Fruit fly (Drosophila melanogaster) whole organism, embryonic: ENCODE data around the gene Muc30E.
A peak's percentile ranks its signal among the peaks of the same experiment; 100 is the strongest.

Source experiments
- BEAF-32 ChIP-seq: fragments of 200-800 bp; sonication (Bioruptor generic); optimal IDR thresholded peaks from 3 replicates; lab custom pipeline; 2017; ENCODE audit warnings: missing biosample characterization, missing genetic modification characterization, mild to moderate bottlenecking, moderate library complexity, missing genetic modification reagents
- CG10366 ChIP-seq: fragments of 200-800 bp; sonication (Bioruptor generic); IDR thresholded peaks from 2 replicates; pipeline ENCODE4 v1.3.6; 2022; ENCODE audit warnings: missing biosample characterization, missing genetic modification characterization
- CG10654 ChIP-seq: fragments of 200-800 bp; sonication (Bioruptor generic); optimal IDR thresholded peaks from 2 replicates; lab custom pipeline; 2016; ENCODE audit warnings: missing biosample characterization, missing genetic modification characterization
- CG11696 ChIP-seq: fragments of 200-800 bp; sonication (Bioruptor generic); IDR thresholded peaks from 2 replicates; pipeline ENCODE4 v1.3.6; 2022; ENCODE audit warnings: missing biosample characterization, missing genetic modification characterization
- CG12236 ChIP-seq: fragments of 200-800 bp; sonication (Bioruptor generic); optimal IDR thresholded peaks from 2 replicates; lab custom pipeline; 2016; ENCODE audit warnings: missing biosample characterization, missing genetic modification characterization
- CG12744 ChIP-seq: fragments of 200-800 bp; sonication (Bioruptor generic); optimal IDR thresholded peaks from 2 replicates; lab custom pipeline; 2016; ENCODE audit warnings: missing biosample characterization, missing genetic modification characterization
- CG13894 ChIP-seq: fragments of 200-800 bp; sonication (Bioruptor generic); optimal IDR thresholded peaks from 3 replicates; lab custom pipeline; 2018; ENCODE audit warnings: missing biosample characterization, mild to moderate bottlenecking, missing genetic modification characterization, moderate library complexity
- CG15269 ChIP-seq: fragments of 200-800 bp; sonication (Bioruptor generic); optimal IDR thresholded peaks from 2 replicates; lab custom pipeline; 2018; ENCODE audit warnings: missing biosample characterization, mild to moderate bottlenecking, missing genetic modification characterization, moderate library complexity
- CG17328 ChIP-seq: fragments of 200-800 bp; sonication (Bioruptor generic); IDR thresholded peaks from 2 replicates; pipeline ENCODE4 v1.3.6; 2022; ENCODE audit warnings: missing biosample characterization, missing genetic modification characterization
- CG17829 ChIP-seq: fragments of 200-800 bp; optimal IDR thresholded peaks from 2 replicates; lab custom pipeline; 2019; ENCODE audit warnings: missing biosample characterization, mild to moderate bottlenecking, missing genetic modification characterization, moderate library complexity
- CG1832 ChIP-seq: fragments of 200-800 bp; sonication (Bioruptor generic); optimal IDR thresholded peaks from 2 replicates; lab custom pipeline; 2017; ENCODE audit warnings: missing biosample characterization, mild to moderate bottlenecking, missing genetic modification characterization, inconsistent platforms
- CG18476 ChIP-seq: fragments of 200-800 bp; sonication (Bioruptor generic); optimal IDR thresholded peaks from 2 replicates; lab custom pipeline; 2016; ENCODE audit warnings: missing biosample characterization, mild to moderate bottlenecking, missing genetic modification characterization
- CG2875 ChIP-seq: fragments of 200-800 bp; sonication (Bioruptor generic); optimal IDR thresholded peaks from 2 replicates; lab custom pipeline; 2017; ENCODE audit warnings: missing biosample characterization, mild to moderate bottlenecking, missing genetic modification characterization, missing genetic modification reagents
- CG31365 ChIP-seq: fragments of 200-800 bp; sonication (Bioruptor generic); optimal IDR thresholded peaks from 2 replicates; lab custom pipeline; 2018; ENCODE audit warnings: missing biosample characterization, mild to moderate bottlenecking, missing genetic modification characterization
- CG5953 ChIP-seq: fragments of 200-800 bp; sonication (Bioruptor generic); IDR thresholded peaks from 2 replicates; pipeline ENCODE4 v1.3.6; 2022; ENCODE audit warnings: missing biosample characterization, missing genetic modification characterization
- CG7786 ChIP-seq: fragments of 200-800 bp; sonication (Bioruptor generic); optimal IDR thresholded peaks from 2 replicates; lab custom pipeline; 2016; ENCODE audit warnings: missing biosample characterization, missing genetic modification characterization
- CG7839 ChIP-seq: fragments of 200-800 bp; sonication (Bioruptor generic); optimal IDR thresholded peaks from 3 replicates; lab custom pipeline; 2018; ENCODE audit warnings: missing biosample characterization, mild to moderate bottlenecking, missing genetic modification characterization, moderate library complexity
- CG9437 ChIP-seq: fragments of 200-800 bp; sonication (Bioruptor generic); optimal IDR thresholded peaks from 2 replicates; lab custom pipeline; 2018; ENCODE audit warnings: missing biosample characterization, mild to moderate bottlenecking, missing genetic modification characterization
- CG9932 ChIP-seq: fragments of 200-800 bp; sonication (Bioruptor generic); IDR thresholded peaks from 2 replicates; pipeline ENCODE4 v1.3.6; 2022; ENCODE audit warnings: missing biosample characterization, missing genetic modification characterization
- D ChIP-seq, 2 experiments: fragments of 200-800 bp in 1 of 2; fragments of >200 bp in 1 of 2; sonication (Bioruptor generic) in 1 of 2; optimal IDR thresholded peaks; 2 replicates in 1 of 2; 3 replicates in 1 of 2; lab custom pipeline; 2017; ENCODE audit warnings: mild to moderate bottlenecking in 1 of 2, missing biosample characterization in 1 of 2, missing genetic modification characterization in 1 of 2, missing genetic modification reagents in 1 of 2
- D19A ChIP-seq: fragments of 200-800 bp; optimal IDR thresholded peaks from 3 replicates; lab custom pipeline; 2019; ENCODE audit warnings: missing biosample characterization, mild to moderate bottlenecking, missing genetic modification characterization, moderate library complexity
- Dad ChIP-seq: fragments of 200-800 bp; sonication (Bioruptor generic); optimal IDR thresholded peaks from 3 replicates; lab custom pipeline; 2016; ENCODE audit warnings: missing biosample characterization, missing genetic modification characterization
- Dek ChIP-seq: fragments of 200-800 bp; sonication (Bioruptor generic); optimal IDR thresholded peaks from 3 replicates; lab custom pipeline; 2019; ENCODE audit warnings: missing biosample characterization, mild to moderate bottlenecking, missing genetic modification characterization, moderate library complexity
- E2f2 ChIP-seq: fragments of 200-800 bp; sonication (Bioruptor generic); IDR thresholded peaks from 2 replicates; pipeline ENCODE4 v1.3.6; 2022; ENCODE audit warnings: missing biosample characterization, missing genetic modification characterization
- HLH3B ChIP-seq: fragments of 200-800 bp; sonication (Bioruptor generic); IDR thresholded peaks from 2 replicates; pipeline ENCODE4 v1.3.6; 2022; ENCODE audit warnings: missing biosample characterization, missing genetic modification characterization
- HmgD ChIP-seq: fragments of 200-800 bp; sonication (Bioruptor generic); optimal IDR thresholded peaks from 3 replicates; lab custom pipeline; 2016; ENCODE audit warnings: missing biosample characterization, missing genetic modification characterization
- Hr51 ChIP-seq, 2 experiments: fragments of 200-800 bp; sonication (Bioruptor generic); optimal IDR thresholded peaks; 2 replicates in 1 of 2; 3 replicates in 1 of 2; lab custom pipeline; 2016 to 2018; ENCODE audit warnings: missing biosample characterization in 2 of 2, missing genetic modification characterization in 2 of 2, mild to moderate bottlenecking in 1 of 2, moderate library complexity in 1 of 2
- Lhr ChIP-seq: fragments of 200-800 bp; sonication (Bioruptor generic); optimal IDR thresholded peaks from 3 replicates; lab custom pipeline; 2017; ENCODE audit warnings: mild to moderate bottlenecking, missing biosample characterization, missing genetic modification reagents, missing genetic modification characterization
- MBD-R2 ChIP-seq: fragments of 200-800 bp; sonication (Bioruptor generic); IDR thresholded peaks from 2 replicates; pipeline ENCODE4 v1.3.6; 2022; ENCODE audit warnings: missing biosample characterization, missing genetic modification characterization
- Mad ChIP-seq: fragments of 200-800 bp; sonication (Bioruptor generic); optimal IDR thresholded peaks from 2 replicates; lab custom pipeline; 2016; ENCODE audit warnings: missing biosample characterization, missing genetic modification characterization
- Ravus ChIP-seq: fragments of 200-800 bp; sonication (Bioruptor generic); IDR thresholded peaks from 2 replicates; pipeline ENCODE4 v1.3.6; 2022; ENCODE audit warnings: missing biosample characterization, missing genetic modification characterization
- Taf1 ChIP-seq: fragments of 200-800 bp; sonication (Bioruptor generic); IDR thresholded peaks from 2 replicates; pipeline ENCODE4 v1.3.6; 2022; ENCODE audit warnings: missing biosample characterization, missing genetic modification characterization
- al ChIP-seq: fragments of 200-800 bp; sonication (Bioruptor generic); IDR thresholded peaks from 2 replicates; pipeline ENCODE4 v1.3.6; 2022; ENCODE audit warnings: missing biosample characterization, missing genetic modification characterization
- ase ChIP-seq: fragments of 200-800 bp; sonication (Bioruptor generic); IDR thresholded peaks from 3 replicates; pipeline ENCODE4 v1.3.6; 2022; ENCODE audit warnings: missing biosample characterization, missing genetic modification characterization
- ash1 ChIP-seq: fragments of 200-800 bp; sonication (Bioruptor generic); optimal IDR thresholded peaks from 2 replicates; lab custom pipeline; 2018; ENCODE audit warnings: missing biosample characterization, mild to moderate bottlenecking, missing genetic modification characterization
- bsh ChIP-seq, 2 experiments: fragments of 200-800 bp; sonication (Bioruptor generic); optimal IDR thresholded peaks; 2 replicates each; lab custom pipeline; 2017 to 2018; ENCODE audit warnings: mild to moderate bottlenecking in 2 of 2, missing biosample characterization in 2 of 2, missing genetic modification characterization in 2 of 2, moderate library complexity in 1 of 2
- emc ChIP-seq: fragments of 200-800 bp; sonication (Bioruptor generic); optimal IDR thresholded peaks from 2 replicates; lab custom pipeline; 2016; ENCODE audit warnings: missing biosample characterization, missing genetic modification characterization
- gfzf ChIP-seq: fragments of 200-800 bp; sonication (Bioruptor generic); optimal IDR thresholded peaks from 2 replicates; lab custom pipeline; 2016; ENCODE audit warnings: missing biosample characterization, mild to moderate bottlenecking, missing genetic modification characterization, moderate library complexity
- gro ChIP-seq: fragments of 200-800 bp; sonication (Bioruptor generic); optimal IDR thresholded peaks from 2 replicates; lab custom pipeline; 2016; ENCODE audit warnings: missing biosample characterization, missing genetic modification characterization
- otp ChIP-seq: fragments of 200-800 bp; sonication (Bioruptor generic); IDR thresholded peaks from 3 replicates; pipeline ENCODE4, ENCODE4 v1.3.6; 2022; ENCODE audit warnings: missing biosample characterization, missing genetic modification characterization
- pb ChIP-seq: fragments of 200-800 bp; sonication (Bioruptor generic); optimal IDR thresholded peaks from 3 replicates; lab custom pipeline; 2016; ENCODE audit warnings: missing biosample characterization, missing genetic modification characterization
- pho ChIP-seq: fragments of 200-800 bp; sonication (Bioruptor generic); optimal IDR thresholded peaks from 2 replicates; lab custom pipeline; 2016; ENCODE audit warnings: missing biosample characterization, missing genetic modification characterization
- pum ChIP-seq: fragments of 200-800 bp; sonication (Bioruptor generic); optimal IDR thresholded peaks from 2 replicates; lab custom pipeline; 2016; ENCODE audit warnings: missing biosample characterization, missing genetic modification characterization
- pzg ChIP-seq: fragments of 200-800 bp; sonication (Bioruptor generic); optimal IDR thresholded peaks from 3 replicates; lab custom pipeline; 2018; ENCODE audit warnings: missing biosample characterization, mild to moderate bottlenecking, missing genetic modification characterization, moderate library complexity
- seq ChIP-seq: fragments of 200-800 bp; sonication (Bioruptor generic); IDR thresholded peaks from 2 replicates; pipeline ENCODE4 v1.3.6; 2022; ENCODE audit warnings: missing biosample characterization, missing genetic modification characterization
- slp2 ChIP-seq: fragments of 200-800 bp; sonication (Bioruptor generic); optimal IDR thresholded peaks from 2 replicates; lab custom pipeline; 2016; ENCODE audit warnings: missing biosample characterization, missing genetic modification characterization
- vnd ChIP-seq: fragments of 200-800 bp; sonication (Bioruptor generic); IDR thresholded peaks from 3 replicates; pipeline ENCODE4 v1.3.6; 2022; ENCODE audit warnings: missing biosample characterization, missing genetic modification characterization; ENCODE audit not compliant: partially characterized antibody
- zfh2 ChIP-seq: fragments of 200-800 bp; sonication (Bioruptor generic); optimal IDR thresholded peaks from 2 replicates; lab custom pipeline; 2016; ENCODE audit warnings: missing biosample characterization, missing genetic modification characterization

The Muc30E gene

dm6 chr2L:9915011-9915850 lies 12.3 kb upstream of the Muc30E start, which contains the start of gene yip2 (continued):
- no peak for TF ChIP-seq HmgD (GFP tag; lab: Kevin White, UChicago)
- TF ChIP-seq CG9437: no peak
- peak; percentile 49; the same call in 1 of the 3 replicates for TF ChIP-seq ase (GFP tag; lab: Robert Waterston, UW)
- no peak for TF ChIP-seq Ravus (GFP tag; lab: Robert Waterston, UW)
- TF ChIP-seq al: no peak; the same call in 1 of the 2 replicates
- peak; percentile 49; the same call in 1 of the 2 replicates for TF ChIP-seq E2f2
- no peak for TF ChIP-seq CG10654 (GFP tag; lab: Kevin White, UChicago)
- TF ChIP-seq CG12236 (GFP tag; lab: Kevin White, UChicago): peak; percentile 17
- TF ChIP-seq BEAF-32 (GFP tag; lab: Kevin White, UChicago): peak; percentile 2
- TF ChIP-seq CG15269: peak; percentile 72
- TF ChIP-seq bsh (GFP tag; optimal IDR thresholded peaks at IDR 0.05; lab: Kevin White, UChicago): peak; percentile 58 to 100
- no peak for TF ChIP-seq vnd (GFP tag; lab: Robert Waterston, UW)
- TF ChIP-seq CG13894 (tag; lab: Kevin White, UChicago): peak; percentile 65
- TF ChIP-seq CG31365 (tag; lab: Kevin White, UChicago): no peak
- peak; percentile 53 for TF ChIP-seq CG7786 (GFP tag; lab: Kevin White, UChicago)
- peak; percentile 75 for TF ChIP-seq Dek (tag; lab: Kevin White, UChicago)
- no peak for TF ChIP-seq CG1832
- TF ChIP-seq Mad (GFP tag; lab: Kevin White, UChicago): peak; percentile 17
- TF ChIP-seq CG2875 (GFP tag; lab: Kevin White, UChicago): peak; percentile 26
- peak; percentile 69 for TF ChIP-seq CG17328
- no peak for TF ChIP-seq CG5953
- TF ChIP-seq gfzf (GFP tag; lab: Kevin White, UChicago): no peak
- TF ChIP-seq Dad (GFP tag; lab: Kevin White, UChicago): peak; percentile 12
- 0 out of 2 replicates have a peak, but pooled peaks have one; percentile 6 for TF ChIP-seq Taf1 (GFP tag; lab: Robert Waterston, UW)
- peak; percentile 40 for TF ChIP-seq D19A (tag; lab: Kevin White, UChicago)
- peak; percentile 67 for TF ChIP-seq zfh2 (GFP tag; lab: Kevin White, UChicago)
- no peak for TF ChIP-seq Lhr (GFP tag; lab: Kevin White, UChicago)
- TF ChIP-seq pb: no peak
- peak; percentile 32; the same call in 1 of the 2 replicates for TF ChIP-seq MBD-R2 (GFP tag; lab: Robert Waterston, UW)
- peak; percentile 11 for TF ChIP-seq pzg
- TF ChIP-seq seq (GFP tag; lab: Robert Waterston, UW): peak; percentile 46; the same call in 1 of the 2 replicates
- peak; percentile 65 for TF ChIP-seq HLH3B (GFP tag; lab: Robert Waterston, UW)
- peak; percentile 32; the same call in 1 of the 2 replicates for TF ChIP-seq CG11696
- TF ChIP-seq slp2 (GFP tag; lab: Kevin White, UChicago): peak; percentile 50
- peak; percentile 20 to 77 for TF ChIP-seq Hr51 (GFP tag; optimal IDR thresholded peaks at IDR 0.05; lab: Kevin White, UChicago)
- TF ChIP-seq emc (GFP tag; lab: Kevin White, UChicago): no peak
- no peak for TF ChIP-seq D (optimal IDR thresholded peaks at IDR 0.05; lab: Kevin White, UChicago)
- TF ChIP-seq D (GFP tag; optimal IDR thresholded peaks at IDR 0.05; lab: Kevin White, UChicago): no peak
- TF ChIP-seq pho: peak; percentile 58
- no peak for TF ChIP-seq ash1 (GFP tag; lab: Kevin White, UChicago)
- no peak for TF ChIP-seq CG18476 (GFP tag; lab: Kevin White, UChicago)
- peak; percentile 71 for TF ChIP-seq CG9932 (GFP tag; lab: Robert Waterston, UW)
- TF ChIP-seq pum: no peak
- peak; percentile 55 for TF ChIP-seq CG7839 (tag; lab: Kevin White, UChicago)
- peak; percentile 8 for TF ChIP-seq gro
- TF ChIP-seq CG12744 (GFP tag; lab: Kevin White, UChicago): peak; percentile 7
- peak; percentile 65 for TF ChIP-seq CG10366
- peak; percentile 53; the same call in 1 of the 3 replicates for TF ChIP-seq otp (GFP tag; lab: Robert Waterston, UW)
- peak; percentile 23 for TF ChIP-seq CG17829 (tag; lab: Kevin White, UChicago)
